Fruit fly (Drosophila melanogaster): ENCODE measurements around the gene CG32318.

dm6 chr3L:1238219-1238618 is 8.5 kb downstream of the CG32318 start, which contains the start of gene CG9192:
- no peak for TF ChIP-seq h (optimal IDR thresholded peaks at IDR 0.05)
- no peak for TF ChIP-seq insv (optimal IDR thresholded peaks at IDR 0.05)
- TF ChIP-seq psq (optimal IDR thresholded peaks at IDR 0.05): no peak
- TF ChIP-seq ttk (optimal IDR thresholded peaks at IDR 0.05): no peak
